Worm (Caenorhabditis elegans) whole organism, young adult: ENCODE measurements around the gene R06F6.14.

Experiments
- ceh-58 ChIP-seq: fragments of 200-800 bp; sonication (Bioruptor generic); IDR thresholded peaks from 2 replicates; pipeline ENCODE4 v1.3.6; 2022; ENCODE audit warnings: missing genetic modification characterization, missing compliant biosample characterization
- snpc-4 ChIP-seq, 5 experiments: fragments of 150-350 bp in 1 of 5; sonication (generic microtip) in 4 of 5; optimal IDR thresholded peaks; 2 replicates each; lab custom pipeline; 2014 to 2018; ENCODE audit warnings: missing genetic modification characterization in 5 of 5, missing biosample characterization in 3 of 5, antibody characterized with exemption in 2 of 5, mild to moderate bottlenecking in 2 of 5, missing compliant biosample characterization in 2 of 5, missing genotype in 2 of 5, moderate library complexity in 2 of 5, missing genetic modification reagents in 1 of 5

ce11 chrII:10808708-10809343 is at the start of gene R06F6.14:
- TF ChIP-seq snpc-4 (GFP tag; optimal IDR thresholded peaks at IDR 0.05; lab: Kevin White, UChicago) (no peak), snpc-4 (tag; optimal IDR thresholded peaks at IDR 0.05; lab: Kevin White, UChicago) (no peak), ceh-58 (GFP tag; lab: Robert Waterston, UW) (no peak)
